Worm (Caenorhabditis elegans): Measurements from ENCODE around the gene Y5H2B.3.
A peak's percentile ranks its signal among the peaks of the same experiment; 100 is the strongest.

The Y5H2B.3 gene

ce11 chrV:2190383-2190782, 2.3 kb downstream of the Y5H2B.3 start:
- TF ChIP-seq ztf-11 (tag; optimal IDR thresholded peaks at IDR 0.05): no peak
- no peak for TF ChIP-seq R02D3.7 (tag; optimal IDR thresholded peaks at IDR 0.05)
- TF ChIP-seq nhr-41 (GFP tag; IDR thresholded peaks at IDR 0.05): no peak
- TF ChIP-seq set-16 (GFP tag; IDR thresholded peaks at IDR 0.05): peak; percentile 91
- no peak for TF ChIP-seq nhr-25 (tag; optimal IDR thresholded peaks at IDR 0.05; ENCODE audit: borderline replicate concordance, insufficient read depth)
- TF ChIP-seq Y48G9A.11 (GFP tag; IDR thresholded peaks at IDR 0.05): peak; percentile 71; the same call in 1 of the 2 replicates
- 0 out of 2 replicates have a peak, but pooled peaks have one; percentile 41 for TF ChIP-seq D1046.2 (GFP tag; IDR thresholded peaks at IDR 0.05)
- TF ChIP-seq egl-43 (GFP tag; IDR thresholded peaks at IDR 0.05): peak; percentile 70
- no peak for TF ChIP-seq spr-3 (GFP tag; optimal IDR thresholded peaks at IDR 0.05)
- no peak for TF ChIP-seq lin-38 (GFP tag; IDR thresholded peaks at IDR 0.05)

- TF ChIP-seq nhr-42 (GFP tag; IDR thresholded peaks at IDR 0.05) (no peak), aly-2 (tag; optimal IDR thresholded peaks at IDR 0.05) (no peak), Y105C5A.15 (GFP tag; IDR thresholded peaks at IDR 0.05) (no peak), ces-1 (GFP tag; optimal IDR thresholded peaks at IDR 0.05) (no peak), attf-4 (tag; optimal IDR thresholded peaks at IDR 0.05) (no peak), ZK337.2 (GFP tag; IDR thresholded peaks at IDR 0.05) (no peak), nhr-10 (tag; optimal IDR thresholded peaks at IDR 0.05) (no peak), fkh-10 (GFP tag; optimal IDR thresholded peaks at IDR 0.05) (no peak), ctbp-1 (GFP tag; IDR thresholded peaks at IDR 0.05) (no peak), dmd-9 (GFP tag; IDR thresholded peaks at IDR 0.05) (no peak), arid-1 (GFP tag; conservative IDR thresholded peaks at IDR 0.05) (no peak)
These were observed 3.0 kb downstream of the Y5H2B.3 start, which contains the start of gene srbc-42 for ce11 chrV:2191122-2191521. srbc-42 (minus strand) TSS chrV:2191222.

ce11 chrV:2192117-2192516, 4.0 kb downstream of the Y5H2B.3 start, which contains the start of gene nhr-13:
nhr-13 (plus strand) TSS chrV:2192485.
- TF ChIP-seq hlh-30 (tag; optimal IDR thresholded peaks at IDR 0.05; ENCODE audit: insufficient read depth): peak; percentile 53
- TF ChIP-seq hmg-1.1 (GFP tag; IDR thresholded peaks at IDR 0.05): peak; percentile 56; the same call in 1 of the 2 replicates
- TF ChIP-seq nhr-28 (tag; optimal IDR thresholded peaks at IDR 0.05): peak; percentile 53
- peak; percentile 29 for TF ChIP-seq mes-2 (tag; optimal IDR thresholded peaks at IDR 0.05; ENCODE audit: poor library complexity, severe bottlenecking)
- TF ChIP-seq aha-1 (tag): peak; percentile 82
- peak; percentile 30 for TF ChIP-seq duxl-1 (tag; optimal IDR thresholded peaks at IDR 0.05; ENCODE audit: poor library complexity)
- no peak for TF ChIP-seq nhr-77 (tag; optimal IDR thresholded peaks at IDR 0.05)
- TF ChIP-seq dve-1 (tag; optimal IDR thresholded peaks at IDR 0.05; ENCODE audit: insufficient read depth): peak; percentile 11
- TF ChIP-seq daf-16 (GFP tag; optimal IDR thresholded peaks at IDR 0.05): no peak
- peak; percentile 47 for TF ChIP-seq daf-16 (tag; optimal IDR thresholded peaks at IDR 0.05)
- TF ChIP-seq mdl-1 (tag; optimal IDR thresholded peaks at IDR 0.05): peak in 1 of 2 experiments; percentile 13
- no peak for TF ChIP-seq zag-1 (tag; optimal IDR thresholded peaks at IDR 0.05)
- TF ChIP-seq nhr-48 (tag; optimal IDR thresholded peaks at IDR 0.05): no peak
- TF ChIP-seq hlh-11 (tag; optimal IDR thresholded peaks at IDR 0.05): peak; percentile 35
- TF ChIP-seq attf-4 (tag; optimal IDR thresholded peaks at IDR 0.05): no peak
- peak; percentile 61 for TF ChIP-seq dmd-6 (GFP tag; IDR thresholded peaks at IDR 0.05)

DNA sequence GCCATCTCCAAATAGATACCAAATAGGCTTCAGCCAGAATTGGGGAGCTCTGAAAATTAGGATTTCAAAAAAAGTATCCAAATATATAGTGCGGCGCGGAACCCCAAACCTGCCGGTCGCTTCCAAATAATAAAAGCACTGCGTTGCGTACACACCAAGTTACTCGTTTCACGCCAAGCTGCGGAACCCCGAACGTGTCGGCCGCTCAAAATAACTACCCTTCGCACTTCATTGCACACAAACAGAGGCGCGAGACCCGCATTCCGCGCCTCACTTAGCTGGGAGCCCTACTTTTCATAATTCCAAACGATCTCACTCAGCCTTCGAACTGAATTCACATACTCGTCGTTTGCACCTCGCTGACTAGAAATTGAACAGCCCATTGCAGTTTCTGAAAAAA, 11.5 kb downstream of the Y5H2B.3 start:
- no peak for TF ChIP-seq ztf-7 (tag; optimal IDR thresholded peaks at IDR 0.05)
